Worm (Caenorhabditis elegans) whole organism, L1 larva: Measurements from ENCODE around the gene Y4C6B.2.

Experiments
- ceh-82 ChIP-seq, 3 experiments: fragments of 150-350 bp in 1 of 3; sonication (generic microtip) in 2 of 3; optimal IDR thresholded peaks; 2 replicates each; lab custom pipeline; 2014 to 2017; ENCODE audit warnings: missing biosample characterization in 3 of 3, missing genetic modification characterization in 3 of 3
- fos-1 ChIP-seq: fragments of 150-350 bp; optimal IDR thresholded peaks from 2 replicates; lab custom pipeline; 2014; ENCODE audit warnings: missing biosample characterization, missing genetic modification characterization
- mdl-1 ChIP-seq, 2 experiments: fragments of 150-350 bp; optimal IDR thresholded peaks; 2 replicates each; lab custom pipeline; 2014 to 2017; ENCODE audit warnings: missing biosample characterization in 2 of 2, missing genetic modification characterization in 2 of 2, inconsistent platforms in 1 of 2
- unc-62 ChIP-seq: fragments of 150-350 bp; optimal IDR thresholded peaks from 2 replicates; lab custom pipeline; 2014; ENCODE audit warnings: missing biosample characterization, missing genetic modification reagents, missing genetic modification characterization

- TF ChIP-seq mdl-1 (tag; optimal IDR thresholded peaks at IDR 0.05; lab: Kevin White, UChicago) (no peak), ceh-82 (tag; optimal IDR thresholded peaks at IDR 0.05; lab: Kevin White, UChicago) (no peak), unc-62 (GFP tag; lab: Kevin White, UChicago) (no peak), fos-1 (tag; lab: Kevin White, UChicago) (no peak)
Measured at ce11 chrIV:5291207-5291606, 48.2 kb upstream of the Y4C6B.2 start.
